Worm (Caenorhabditis elegans) whole organism, young adult: Measurements from ENCODE around the gene nduv-3.

Experiments used
- F49E8.2 ChIP-seq: sonication (generic microtip); optimal IDR thresholded peaks from 3 replicates; lab custom pipeline; 2017; ENCODE audit warnings: missing genetic modification characterization, mild to moderate bottlenecking, missing compliant biosample characterization, antibody characterized with exemption, moderate library complexity; ENCODE audit not compliant: insufficient read depth
- F57A8.1 ChIP-seq: fragments of 200-800 bp; sonication (Bioruptor generic); optimal IDR thresholded peaks from 2 replicates; lab custom pipeline; 2018; ENCODE audit warnings: mild to moderate bottlenecking, missing genetic modification characterization, moderate library complexity, missing compliant biosample characterization
- F57C9.4 ChIP-seq: sonication (generic microtip); optimal IDR thresholded peaks from 2 replicates; lab custom pipeline; 2017; ENCODE audit warnings: mild to moderate bottlenecking, missing genetic modification characterization, missing compliant biosample characterization
- Y53F4B.3 ChIP-seq: fragments of 200-800 bp; sonication (Bioruptor generic); IDR thresholded peaks from 2 replicates; pipeline ENCODE4 v1.3.6; 2022; ENCODE audit warnings: missing genetic modification reagents, missing genetic modification characterization, missing compliant biosample characterization
- Y56A3A.18 ChIP-seq: fragments of 200-800 bp; sonication (Bioruptor generic); IDR thresholded peaks from 2 replicates; pipeline ENCODE4 v1.3.6; 2022; ENCODE audit warnings: missing genetic modification reagents, missing genetic modification characterization, missing compliant biosample characterization
- Y95B8A.8 ChIP-seq: fragments of 200-800 bp; sonication (Bioruptor generic); IDR thresholded peaks from 2 replicates; pipeline ENCODE4 v1.3.6; 2022; ENCODE audit warnings: missing genetic modification reagents, missing genetic modification characterization, missing compliant biosample characterization
- aptf-2 ChIP-seq: fragments of 200-800 bp; sonication (Bioruptor generic); conservative IDR thresholded peaks from 2 replicates; pipeline ENCODE4 v1.3.6; 2022; ENCODE audit warnings: missing genetic modification reagents, missing genetic modification characterization, missing compliant biosample characterization
- attf-3 ChIP-seq: fragments of 200-800 bp; sonication (Bioruptor generic); conservative IDR thresholded peaks from 2 replicates; pipeline ENCODE4 v1.3.6; 2022; ENCODE audit warnings: missing genetic modification reagents, missing genetic modification characterization, missing compliant biosample characterization
- efl-1 ChIP-seq: fragments of 150-350 bp; optimal IDR thresholded peaks from 2 replicates; lab custom pipeline; 2014; ENCODE audit warnings: missing biosample characterization, missing genetic modification reagents, missing genetic modification characterization
- fkh-3 ChIP-seq: sonication (generic microtip); optimal IDR thresholded peaks from 2 replicates; lab custom pipeline; 2016; ENCODE audit warnings: mild to moderate bottlenecking, missing genetic modification characterization, missing compliant biosample characterization
- hmg-1.2 ChIP-seq: fragments of 200-800 bp; sonication (Bioruptor generic); IDR thresholded peaks from 2 replicates; pipeline ENCODE4 v1.3.6; 2022; ENCODE audit warnings: missing genetic modification reagents, missing genetic modification characterization, missing compliant biosample characterization
- hrde-1 ChIP-seq: sonication (generic microtip); optimal IDR thresholded peaks from 2 replicates; lab custom pipeline; 2016; ENCODE audit warnings: missing genetic modification characterization, mild to moderate bottlenecking, missing compliant biosample characterization, moderate library complexity, missing genotype, missing genetic modification reagents, borderline replicate concordance
- let-526 ChIP-seq: fragments of 200-800 bp; sonication (Bioruptor generic); IDR thresholded peaks from 2 replicates; pipeline ENCODE4 v1.3.6; 2022; ENCODE audit warnings: missing genetic modification reagents, missing genetic modification characterization, missing compliant biosample characterization
- lin-35 ChIP-seq, 3 experiments: fragments of 150-350 bp in 2 of 3; sonication (generic microtip) in 1 of 3; optimal IDR thresholded peaks; 2 replicates each; lab custom pipeline; 2014 to 2018; ENCODE audit warnings: missing biosample characterization in 3 of 3, missing genetic modification characterization in 3 of 3, missing genetic modification reagents in 3 of 3
- madf-3 ChIP-seq: fragments of 200-800 bp; sonication (Bioruptor generic); IDR thresholded peaks from 2 replicates; pipeline ENCODE4 v1.3.6; 2022; ENCODE audit warnings: missing genetic modification reagents, missing genetic modification characterization, missing compliant biosample characterization
- nfya-1 ChIP-seq: sonication (generic microtip); optimal IDR thresholded peaks from 2 replicates; lab custom pipeline; 2017; ENCODE audit warnings: antibody characterized with exemption, missing compliant biosample characterization, missing genetic modification characterization, borderline replicate concordance; ENCODE audit not compliant: insufficient read depth
- nfyb-1 ChIP-seq: fragments of 200-800 bp; sonication (Bioruptor generic); IDR thresholded peaks from 2 replicates; pipeline ENCODE4 v1.3.6; 2022; ENCODE audit warnings: missing genetic modification reagents, missing genetic modification characterization, missing compliant biosample characterization
- nhr-80 ChIP-seq: sonication (generic microtip); optimal IDR thresholded peaks from 2 replicates; lab custom pipeline; 2016; ENCODE audit warnings: missing genetic modification characterization, missing compliant biosample characterization
- pbrm-1 ChIP-seq: fragments of 200-800 bp; sonication (Bioruptor generic); IDR thresholded peaks from 2 replicates; pipeline ENCODE4 v1.3.6; 2022; ENCODE audit warnings: missing genetic modification reagents, missing genetic modification characterization, missing compliant biosample characterization
- pha-4 ChIP-seq: fragments of 150-350 bp; sonication (generic microtip); optimal IDR thresholded peaks from 2 replicates; lab custom pipeline; 2014; ENCODE audit warnings: missing biosample characterization, missing genetic modification reagents, missing genetic modification characterization
- rec-8 ChIP-seq, 2 experiments: sonication (generic microtip); optimal IDR thresholded peaks; 2 replicates each; lab custom pipeline; 2016; ENCODE audit warnings: mild to moderate bottlenecking in 2 of 2, missing genetic modification characterization in 2 of 2, missing genetic modification reagents in 2 of 2, missing genotype in 2 of 2, missing biosample characterization in 1 of 2, missing compliant biosample characterization in 1 of 2, moderate library complexity in 1 of 2
- repo-1 ChIP-seq: sonication (generic microtip); optimal IDR thresholded peaks from 2 replicates; lab custom pipeline; 2017; ENCODE audit warnings: mild to moderate bottlenecking, missing genetic modification characterization, missing compliant biosample characterization
- sdz-38 ChIP-seq: sonication (generic microtip); optimal IDR thresholded peaks from 2 replicates; lab custom pipeline; 2016; ENCODE audit warnings: missing genotype, missing genetic modification characterization, missing compliant biosample characterization
- snpc-4 ChIP-seq, 5 experiments: fragments of 150-350 bp in 1 of 5; sonication (generic microtip) in 4 of 5; optimal IDR thresholded peaks; 2 replicates each; lab custom pipeline; 2014 to 2018; ENCODE audit warnings: missing genetic modification characterization in 5 of 5, missing biosample characterization in 3 of 5, antibody characterized with exemption in 2 of 5, mild to moderate bottlenecking in 2 of 5, missing compliant biosample characterization in 2 of 5, missing genotype in 2 of 5, moderate library complexity in 2 of 5, missing genetic modification reagents in 1 of 5
- tbp1 ChIP-seq: fragments of 200-800 bp; sonication (Bioruptor generic); optimal IDR thresholded peaks from 2 replicates; lab custom pipeline; 2018; ENCODE audit warnings: mild to moderate bottlenecking, missing genetic modification characterization, missing compliant biosample characterization
- zfh-2 ChIP-seq: fragments of 200-800 bp; sonication (Bioruptor generic); conservative IDR thresholded peaks from 2 replicates; pipeline ENCODE4 v1.3.6; 2022; ENCODE audit warnings: missing genetic modification reagents, missing genetic modification characterization, missing compliant biosample characterization
- ztf-3 ChIP-seq: fragments of 200-800 bp; sonication (Bioruptor generic); optimal IDR thresholded peaks from 2 replicates; lab custom pipeline; 2018; ENCODE audit warnings: mild to moderate bottlenecking, missing genetic modification characterization, missing compliant biosample characterization

The nduv-3 gene

DNA sequence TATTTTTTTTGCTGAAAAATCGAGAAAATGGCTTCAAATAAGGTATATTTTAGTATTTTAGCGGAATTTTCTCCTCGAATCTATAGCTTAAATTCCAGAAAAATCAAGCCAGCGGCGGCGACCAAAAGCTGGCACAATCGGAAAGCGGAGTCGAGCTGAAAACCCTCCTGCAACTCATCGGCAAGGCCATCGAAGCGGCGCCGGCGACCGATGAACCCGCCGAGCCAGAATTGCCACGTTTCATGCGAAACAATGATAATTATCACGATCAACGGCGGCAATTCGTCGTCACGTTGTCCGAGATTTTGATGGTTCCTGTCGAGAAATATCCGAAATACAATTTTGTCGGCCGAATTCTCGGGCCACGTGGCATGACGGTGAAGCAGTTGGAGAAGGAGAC, 30.7 kb upstream of the nduv-3 start, which contains the start of gene Y69A2AR.32 (continued):
- no peak for TF ChIP-seq rec-8 (tag; optimal IDR thresholded peaks at IDR 0.05; lab: Kevin White, UChicago)
- TF ChIP-seq lin-35 (GFP tag; optimal IDR thresholded peaks at IDR 0.05; lab: Kevin White, UChicago): no peak
- TF ChIP-seq hrde-1: no peak
- TF ChIP-seq tbp1 (GFP tag; lab: Kevin White, UChicago): no peak
- TF ChIP-seq Y56A3A.18 (GFP tag; lab: Robert Waterston, UW): no peak
- TF ChIP-seq zfh-2 (GFP tag; lab: Robert Waterston, UW): peak; percentile 74; the same call in 1 of the 2 replicates
- TF ChIP-seq F57A8.1 (GFP tag; lab: Kevin White, UChicago): no peak
- no peak for TF ChIP-seq let-526 (GFP tag; lab: Robert Waterston, UW)
- TF ChIP-seq aptf-2 (GFP tag; lab: Robert Waterston, UW): no peak
- TF ChIP-seq nfyb-1 (GFP tag; lab: Robert Waterston, UW): 0 out of 2 replicates have a peak, but pooled peaks have one; percentile 14
- no peak for TF ChIP-seq pbrm-1 (GFP tag; lab: Robert Waterston, UW)
- no peak for TF ChIP-seq Y53F4B.3 (GFP tag; lab: Robert Waterston, UW)
- TF ChIP-seq madf-3 (GFP tag; lab: Robert Waterston, UW): peak; percentile 80; the same call in 1 of the 2 replicates
- TF ChIP-seq repo-1 (tag; lab: Kevin White, UChicago): no peak

DNA sequence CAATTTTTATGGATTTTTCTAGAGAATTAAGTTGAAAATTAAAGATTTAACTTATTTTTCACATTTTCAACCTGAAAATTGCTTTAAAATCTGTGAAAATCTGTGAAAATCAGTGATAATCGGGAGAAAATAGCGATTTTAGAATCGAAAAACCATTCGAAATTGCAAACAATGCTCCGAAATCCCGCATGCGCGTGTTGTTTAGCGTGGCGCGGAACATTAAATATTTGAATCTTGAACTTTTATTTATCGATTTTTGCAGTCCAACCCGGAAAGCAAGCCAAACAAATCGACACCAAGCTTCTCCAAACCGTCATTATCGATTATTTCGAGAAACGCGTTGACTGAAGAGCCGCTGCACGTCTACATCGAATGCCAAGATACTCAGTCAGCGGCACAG, 30.1 kb upstream of the nduv-3 start:
- no peak for TF ChIP-seq zfh-2 (GFP tag; lab: Robert Waterston, UW)
- peak; percentile 87 for TF ChIP-seq attf-3 (GFP tag; lab: Robert Waterston, UW)

DNA sequence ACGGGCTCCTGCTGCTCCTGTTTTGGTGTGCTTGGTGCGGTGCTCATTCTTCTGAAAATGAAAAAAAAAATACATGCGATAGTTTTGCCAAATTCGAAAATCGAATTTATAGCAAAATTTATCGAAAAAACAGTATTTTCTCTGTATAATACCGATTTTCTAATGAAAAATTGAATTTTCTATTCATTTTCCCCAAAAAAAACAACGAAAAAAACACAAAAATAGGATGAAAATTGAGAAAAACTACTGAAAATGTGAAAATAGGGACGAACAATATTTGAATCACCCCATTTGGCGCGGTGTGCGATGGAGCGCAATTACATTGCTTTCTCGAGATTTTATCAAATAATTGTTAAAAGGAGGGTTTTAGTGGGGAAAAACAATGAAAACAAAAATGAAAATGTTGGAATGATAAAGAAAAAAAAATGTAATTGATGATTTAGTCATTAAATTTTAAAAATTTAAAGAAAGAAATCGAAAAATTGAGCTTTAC, 28.1 kb upstream of the nduv-3 start, which contains the start of gene Y69A2AR.28:
Y69A2AR.28 (minus strand) TSS at position 51 of the 493 bp plus-strand sequence.
- no peak for TF ChIP-seq F49E8.2 (tag; lab: Kevin White, UChicago)
- peak; percentile 57 for TF ChIP-seq efl-1 (GFP tag; lab: Kevin White, UChicago)

DNA sequence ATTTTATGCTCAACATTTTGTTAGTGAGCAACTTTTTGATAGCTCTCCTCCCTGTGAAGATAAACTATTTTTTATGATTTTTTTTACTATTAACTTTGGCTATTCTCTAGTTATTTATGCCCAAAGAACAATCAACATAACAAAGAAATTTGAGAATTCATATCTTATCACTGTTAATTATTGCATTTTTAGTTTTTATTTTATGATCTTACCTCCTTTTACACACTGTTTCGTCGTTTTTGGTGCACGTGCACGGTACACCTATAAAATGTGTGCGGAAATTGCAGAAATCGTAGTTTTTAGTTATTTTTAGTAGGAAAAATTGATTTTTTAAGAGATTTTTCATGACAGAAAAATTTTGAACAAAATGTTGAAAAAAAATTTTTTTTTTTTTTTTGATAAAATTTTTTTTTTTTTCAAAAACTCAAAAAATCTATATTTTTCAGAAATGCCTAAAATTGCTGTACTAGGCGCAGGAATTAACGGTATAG, 27.3 kb upstream of the nduv-3 start, which contains the start of gene daao-1:
daao-1 (plus strand) TSS at position 441 of the 491 bp plus-strand sequence.
- no peak for TF ChIP-seq Y95B8A.8
- no peak for TF ChIP-seq ztf-3 (GFP tag; lab: Kevin White, UChicago)

DNA sequence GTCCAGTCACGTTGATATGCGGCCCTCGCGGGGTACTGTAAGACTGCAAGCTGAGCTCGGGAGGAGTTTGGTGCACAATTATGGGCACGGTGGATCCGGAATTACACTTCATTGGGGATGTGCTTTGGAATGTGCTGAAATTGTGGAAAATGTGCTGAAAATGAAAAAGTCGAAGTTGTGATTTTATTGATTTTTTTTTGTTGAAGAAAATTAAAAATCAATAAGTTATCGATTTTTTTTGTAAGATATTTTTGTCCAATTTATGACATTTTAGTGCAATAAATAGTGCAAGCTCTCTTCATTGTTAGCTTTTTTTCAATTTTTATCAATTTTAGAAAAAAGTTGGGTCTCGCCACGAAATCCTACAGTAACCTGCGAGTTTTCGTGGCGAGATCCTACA, 24.3 kb upstream of the nduv-3 start:
- no peak for TF ChIP-seq sdz-38 (tag; lab: Kevin White, UChicago)
- no peak for TF ChIP-seq Y56A3A.18 (GFP tag; lab: Robert Waterston, UW)
- TF ChIP-seq snpc-4 (GFP tag; optimal IDR thresholded peaks at IDR 0.05; lab: Kevin White, UChicago): no peak
- no peak for TF ChIP-seq snpc-4 (tag; optimal IDR thresholded peaks at IDR 0.05; lab: Kevin White, UChicago)
- no peak for TF ChIP-seq nfya-1
- TF ChIP-seq F57C9.4: no peak
- no peak for TF ChIP-seq fkh-3 (tag; lab: Kevin White, UChicago)

DNA sequence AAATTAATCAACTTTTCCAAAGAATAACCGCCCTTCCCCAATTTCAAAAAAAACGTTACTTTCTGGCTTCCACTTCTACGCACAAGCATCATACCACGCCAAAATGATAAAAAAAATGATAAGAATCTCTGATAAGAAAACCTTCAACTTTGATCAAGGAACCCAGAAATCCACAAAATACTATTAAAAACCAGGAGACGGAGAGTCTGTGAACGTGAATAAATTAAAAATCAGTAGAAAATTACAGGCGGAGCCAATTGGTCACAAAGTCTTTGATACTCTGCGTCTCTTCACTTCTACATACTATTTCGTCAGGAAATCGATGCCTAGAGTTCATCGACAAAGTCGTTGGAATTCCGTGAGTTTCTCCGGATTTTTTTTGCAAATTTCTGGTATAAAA, 22.5 kb upstream of the nduv-3 start, which contains the start of gene smf-3:
smf-3 (plus strand) TSS at position 259 of the 400 bp plus-strand sequence.
- no peak for TF ChIP-seq pha-4
- no peak for TF ChIP-seq tbp1 (GFP tag; lab: Kevin White, UChicago)
- TF ChIP-seq hmg-1.2 (GFP tag; lab: Robert Waterston, UW): peak; percentile 61
- TF ChIP-seq nhr-80 (tag; lab: Kevin White, UChicago): peak; percentile 81
